Fruit fly (Drosophila melanogaster) whole organism, embryonic: Measurements from ENCODE around the gene CG1801.

ENCODE experiments used
- Abd-B ChIP-seq: fragments of 200-800 bp; sonication (Bioruptor generic); optimal IDR thresholded peaks from 2 replicates; lab custom pipeline; 2018; ENCODE audit warnings: missing biosample characterization, mild to moderate bottlenecking, missing genetic modification characterization, moderate library complexity
- C15 ChIP-seq: fragments of 200-800 bp; sonication (Bioruptor generic); IDR thresholded peaks from 3 replicates; pipeline ENCODE4 v1.3.6; 2022; ENCODE audit warnings: missing biosample characterization, missing genetic modification characterization
- CG10147 ChIP-seq: fragments of 200-800 bp; sonication (Bioruptor generic); optimal IDR thresholded peaks from 2 replicates; lab custom pipeline; 2019; ENCODE audit warnings: missing biosample characterization, mild to moderate bottlenecking, missing genetic modification characterization, moderate library complexity
- CG10209 ChIP-seq: fragments of 200-800 bp; sonication (Bioruptor generic); optimal IDR thresholded peaks from 3 replicates; lab custom pipeline; 2017; ENCODE audit warnings: missing biosample characterization, mild to moderate bottlenecking, missing genetic modification characterization, missing genetic modification reagents
- CG10321 ChIP-seq: fragments of 200-800 bp; sonication (Bioruptor generic); IDR thresholded peaks from 2 replicates; pipeline ENCODE4 v1.3.6; 2022; ENCODE audit warnings: missing biosample characterization, missing genetic modification characterization
- CG11696 ChIP-seq: fragments of 200-800 bp; sonication (Bioruptor generic); IDR thresholded peaks from 2 replicates; pipeline ENCODE4 v1.3.6; 2022; ENCODE audit warnings: missing biosample characterization, missing genetic modification characterization
- CG12104 ChIP-seq: fragments of 200-800 bp; sonication (Bioruptor generic); optimal IDR thresholded peaks from 3 replicates; lab custom pipeline; 2016; ENCODE audit warnings: missing biosample characterization, missing genetic modification characterization
- CG12219 ChIP-seq: fragments of 200-800 bp; sonication (Bioruptor generic); optimal IDR thresholded peaks from 3 replicates; lab custom pipeline; 2018; ENCODE audit warnings: missing biosample characterization, mild to moderate bottlenecking, missing genetic modification characterization
- CG12659 ChIP-seq: fragments of 200-800 bp; sonication (Bioruptor generic); optimal IDR thresholded peaks from 3 replicates; lab custom pipeline; 2017; ENCODE audit warnings: mild to moderate bottlenecking, missing biosample characterization, missing genetic modification reagents, missing genetic modification characterization
- CG13775 ChIP-seq: fragments of 200-800 bp; sonication (Bioruptor generic); optimal IDR thresholded peaks from 3 replicates; lab custom pipeline; 2017; ENCODE audit warnings: missing biosample characterization, mild to moderate bottlenecking, missing genetic modification characterization
- CG13894 ChIP-seq: fragments of 200-800 bp; sonication (Bioruptor generic); optimal IDR thresholded peaks from 3 replicates; lab custom pipeline; 2018; ENCODE audit warnings: missing biosample characterization, mild to moderate bottlenecking, missing genetic modification characterization, moderate library complexity
- CG17328 ChIP-seq: fragments of 200-800 bp; sonication (Bioruptor generic); IDR thresholded peaks from 2 replicates; pipeline ENCODE4 v1.3.6; 2022; ENCODE audit warnings: missing biosample characterization, missing genetic modification characterization
- CG17802 ChIP-seq: fragments of 200-800 bp; sonication (Bioruptor generic); optimal IDR thresholded peaks from 2 replicates; lab custom pipeline; 2018; ENCODE audit warnings: missing biosample characterization, mild to moderate bottlenecking, missing genetic modification characterization, moderate library complexity
- CG18599 ChIP-seq: fragments of 200-800 bp; sonication (Bioruptor generic); optimal IDR thresholded peaks from 3 replicates; lab custom pipeline; 2017; ENCODE audit warnings: missing biosample characterization, missing genetic modification characterization, mild to moderate bottlenecking, moderate library complexity, missing genetic modification reagents
- CG2199 ChIP-seq: fragments of 200-800 bp; sonication (Bioruptor generic); IDR thresholded peaks from 3 replicates; pipeline ENCODE4 v1.3.6; 2022; ENCODE audit warnings: missing biosample characterization, missing genetic modification characterization
- CG4854 ChIP-seq: fragments of 200-800 bp; sonication (Bioruptor generic); optimal IDR thresholded peaks from 2 replicates; lab custom pipeline; 2016; ENCODE audit warnings: missing biosample characterization, missing genetic modification characterization, inconsistent platforms
- CG8478 ChIP-seq: fragments of >200 bp; optimal IDR thresholded peaks from 2 replicates; lab custom pipeline; 2018
- CG9727 ChIP-seq: fragments of 200-800 bp; sonication (Bioruptor generic); optimal IDR thresholded peaks from 3 replicates; lab custom pipeline; 2017; ENCODE audit warnings: missing biosample characterization, mild to moderate bottlenecking, missing genetic modification characterization
- D ChIP-seq, 2 experiments: fragments of 200-800 bp in 1 of 2; fragments of >200 bp in 1 of 2; sonication (Bioruptor generic) in 1 of 2; optimal IDR thresholded peaks; 2 replicates in 1 of 2; 3 replicates in 1 of 2; lab custom pipeline; 2017; ENCODE audit warnings: mild to moderate bottlenecking in 1 of 2, missing biosample characterization in 1 of 2, missing genetic modification characterization in 1 of 2, missing genetic modification reagents in 1 of 2
- GATAe ChIP-seq: fragments of 200-800 bp; sonication (Bioruptor generic); conservative IDR thresholded peaks from 2 replicates; pipeline ENCODE4 v1.3.6; 2022; ENCODE audit warnings: missing biosample characterization, missing genetic modification characterization
- H15 ChIP-seq: fragments of 200-800 bp; sonication (Bioruptor generic); IDR thresholded peaks from 3 replicates; pipeline ENCODE4 v1.3.6; 2022; ENCODE audit warnings: missing biosample characterization, missing genetic modification characterization
- HmgZ ChIP-seq: fragments of 200-800 bp; sonication (Bioruptor generic); optimal IDR thresholded peaks from 2 replicates; lab custom pipeline; 2018; ENCODE audit warnings: missing biosample characterization, mild to moderate bottlenecking, missing genetic modification characterization
- Kr ChIP-seq: fragments of 200-800 bp; sonication (Bioruptor generic); optimal IDR thresholded peaks from 2 replicates; lab custom pipeline; 2017; ENCODE audit warnings: missing biosample characterization, mild to moderate bottlenecking, missing genetic modification characterization
- Med ChIP-seq: fragments of 200-800 bp; sonication (Bioruptor generic); peaks from one replicate; lab custom pipeline; 2016; ENCODE audit warnings: missing biosample characterization, missing genetic modification characterization, mild to moderate bottlenecking, inconsistent platforms, moderate library complexity
- NFAT ChIP-seq: fragments of 200-800 bp; sonication (Bioruptor generic); IDR thresholded peaks from 2 replicates; pipeline ENCODE4 v1.3.6; 2022; ENCODE audit warnings: missing biosample characterization, missing genetic modification characterization
- Nf-YA ChIP-seq: fragments of 200-800 bp; sonication (Bioruptor generic); IDR thresholded peaks from 2 replicates; pipeline ENCODE4 v1.3.6; 2022; ENCODE audit warnings: missing biosample characterization, missing genetic modification characterization
- Pdp1 ChIP-seq, 2 experiments: fragments of 200-800 bp; sonication (Bioruptor generic); optimal IDR thresholded peaks; 3 replicates each; lab custom pipeline; 2016; ENCODE audit warnings: missing biosample characterization in 2 of 2, missing genetic modification characterization in 2 of 2, mild to moderate bottlenecking in 1 of 2, moderate library complexity in 1 of 2
- Rfx ChIP-seq: fragments of 200-800 bp; sonication (Bioruptor generic); IDR thresholded peaks from 2 replicates; pipeline ENCODE4 v1.3.6; 2022; ENCODE audit warnings: missing biosample characterization, missing genetic modification characterization
- Sry-β ChIP-seq: fragments of 200-800 bp; sonication (Bioruptor generic); optimal IDR thresholded peaks from 2 replicates; lab custom pipeline; 2018; ENCODE audit warnings: missing biosample characterization, mild to moderate bottlenecking, missing genetic modification characterization, moderate library complexity
- amos ChIP-seq: fragments of 200-800 bp; sonication (Bioruptor generic); IDR thresholded peaks from 2 replicates; pipeline ENCODE4 v1.3.6; 2022; ENCODE audit warnings: missing biosample characterization, missing genetic modification characterization; ENCODE audit not compliant: partially characterized antibody
- ap ChIP-seq: fragments of 200-800 bp; sonication (Bioruptor generic); IDR thresholded peaks from 2 replicates; pipeline ENCODE4 v1.3.6; 2022; ENCODE audit warnings: missing biosample characterization, missing genetic modification characterization
- bigmax ChIP-seq: fragments of 200-800 bp; sonication (Bioruptor generic); optimal IDR thresholded peaks from 2 replicates; lab custom pipeline; 2018; ENCODE audit warnings: missing biosample characterization, mild to moderate bottlenecking, missing genetic modification characterization
- br ChIP-seq: fragments of >200 bp; optimal IDR thresholded peaks from 2 replicates; lab custom pipeline; 2017
- caup ChIP-seq: fragments of 200-800 bp; sonication (Bioruptor generic); optimal IDR thresholded peaks from 3 replicates; lab custom pipeline; 2017; ENCODE audit warnings: missing biosample characterization, mild to moderate bottlenecking, missing genetic modification characterization, moderate library complexity; ENCODE audit not compliant: severe bottlenecking
- ci ChIP-seq: fragments of 200-800 bp; sonication (Bioruptor generic); IDR thresholded peaks from 3 replicates; pipeline ENCODE4 v1.3.6; 2022; ENCODE audit warnings: missing biosample characterization, missing genetic modification characterization
- crc ChIP-seq: fragments of 200-800 bp; sonication (Bioruptor generic); optimal IDR thresholded peaks from 2 replicates; lab custom pipeline; 2016; ENCODE audit warnings: missing biosample characterization, missing genetic modification characterization
- cwo ChIP-seq: fragments of 200-800 bp; sonication (Bioruptor generic); optimal IDR thresholded peaks from 3 replicates; lab custom pipeline; 2017; ENCODE audit warnings: missing biosample characterization, missing genetic modification characterization, mild to moderate bottlenecking, moderate library complexity, missing genetic modification reagents
- dmrt99B ChIP-seq: fragments of 200-800 bp; sonication (Bioruptor generic); optimal IDR thresholded peaks from 2 replicates; lab custom pipeline; 2018; ENCODE audit warnings: missing biosample characterization, mild to moderate bottlenecking, missing genetic modification characterization, moderate library complexity
- gfzf ChIP-seq: fragments of 200-800 bp; sonication (Bioruptor generic); optimal IDR thresholded peaks from 2 replicates; lab custom pipeline; 2016; ENCODE audit warnings: missing biosample characterization, mild to moderate bottlenecking, missing genetic modification characterization, moderate library complexity
- gro ChIP-seq: fragments of 200-800 bp; sonication (Bioruptor generic); optimal IDR thresholded peaks from 2 replicates; lab custom pipeline; 2016; ENCODE audit warnings: missing biosample characterization, missing genetic modification characterization
- hbn ChIP-seq: fragments of 200-800 bp; sonication (Bioruptor generic); IDR thresholded peaks from 2 replicates; pipeline ENCODE4 v1.3.6; 2022; ENCODE audit warnings: missing biosample characterization, missing genetic modification characterization; ENCODE audit not compliant: partially characterized antibody
- inv ChIP-seq: fragments of 200-800 bp; sonication (Bioruptor generic); IDR thresholded peaks from 2 replicates; pipeline ENCODE4 v1.3.6; 2022; ENCODE audit warnings: missing biosample characterization, missing genetic modification characterization; ENCODE audit not compliant: partially characterized antibody
- kay ChIP-seq: fragments of 200-800 bp; sonication (Bioruptor generic); optimal IDR thresholded peaks from 2 replicates; lab custom pipeline; 2016; ENCODE audit warnings: missing biosample characterization, missing genetic modification characterization
- nom ChIP-seq: fragments of 200-800 bp; sonication (Bioruptor generic); optimal IDR thresholded peaks from 2 replicates; lab custom pipeline; 2017; ENCODE audit warnings: missing biosample characterization, missing genetic modification characterization, mild to moderate bottlenecking, moderate library complexity, missing genetic modification reagents
- sens-2 ChIP-seq: fragments of 200-800 bp; sonication (Bioruptor generic); IDR thresholded peaks from 2 replicates; pipeline ENCODE4 v1.3.6; 2022; ENCODE audit warnings: missing biosample characterization, missing genetic modification characterization
- sqz ChIP-seq: fragments of 200-800 bp; sonication (Bioruptor generic); optimal IDR thresholded peaks from 3 replicates; lab custom pipeline; 2018; ENCODE audit warnings: missing biosample characterization, mild to moderate bottlenecking, missing genetic modification characterization
- tup ChIP-seq: fragments of 200-800 bp; sonication (Bioruptor generic); optimal IDR thresholded peaks from 2 replicates; lab custom pipeline; 2016; ENCODE audit warnings: missing biosample characterization, mild to moderate bottlenecking, missing genetic modification characterization, moderate library complexity
- vvl ChIP-seq: fragments of 200-800 bp; sonication (Bioruptor generic); IDR thresholded peaks from 2 replicates; pipeline ENCODE4 v1.3.6; 2022; ENCODE audit warnings: missing biosample characterization, missing genetic modification characterization

CG1801 gene

DNA sequence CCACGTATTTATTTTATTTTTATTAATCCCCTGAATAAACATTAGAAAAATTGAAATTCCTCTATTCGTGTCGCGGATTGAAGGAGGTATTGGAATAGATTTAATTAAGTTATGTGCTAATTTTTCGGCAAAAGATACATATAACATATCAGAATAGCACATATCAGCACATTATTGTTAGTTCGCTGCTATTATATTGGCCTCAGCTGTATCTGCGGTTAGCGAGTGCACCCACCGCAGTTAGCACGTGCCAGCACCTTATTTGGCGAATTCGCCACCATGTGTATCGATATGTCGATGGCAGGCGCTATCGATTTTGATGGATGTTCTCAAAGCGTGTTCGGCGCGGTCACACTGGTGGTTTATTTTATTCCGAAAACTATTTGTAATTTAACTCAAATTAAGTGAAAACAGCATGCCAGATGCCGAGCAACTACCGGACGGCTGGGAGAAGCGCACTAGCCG, 27.7 kb upstream of the CG1801 start, which contains the start of gene dod (continued):
- peak; percentile 69 for TF ChIP-seq inv (GFP tag; lab: Robert Waterston, UW)
- peak; percentile 74 for TF ChIP-seq vvl (GFP tag; lab: Robert Waterston, UW)
- no peak for TF ChIP-seq Abd-B (GFP tag; lab: Kevin White, UChicago)
- no peak for TF ChIP-seq ap
- TF ChIP-seq CG4854 = no peak
- no peak for TF ChIP-seq C15 (GFP tag; lab: Robert Waterston, UW)
- no peak for TF ChIP-seq Nf-YA (GFP tag; lab: Robert Waterston, UW)
- TF ChIP-seq caup (GFP tag; lab: Kevin White, UChicago) = peak; percentile 24
- TF ChIP-seq dmrt99B = no peak
- TF ChIP-seq CG12659 = peak; percentile 83
- peak; percentile 55 for TF ChIP-seq gro (GFP tag; lab: Kevin White, UChicago)
- TF ChIP-seq, all 482 proteins: peak for 259

DNA sequence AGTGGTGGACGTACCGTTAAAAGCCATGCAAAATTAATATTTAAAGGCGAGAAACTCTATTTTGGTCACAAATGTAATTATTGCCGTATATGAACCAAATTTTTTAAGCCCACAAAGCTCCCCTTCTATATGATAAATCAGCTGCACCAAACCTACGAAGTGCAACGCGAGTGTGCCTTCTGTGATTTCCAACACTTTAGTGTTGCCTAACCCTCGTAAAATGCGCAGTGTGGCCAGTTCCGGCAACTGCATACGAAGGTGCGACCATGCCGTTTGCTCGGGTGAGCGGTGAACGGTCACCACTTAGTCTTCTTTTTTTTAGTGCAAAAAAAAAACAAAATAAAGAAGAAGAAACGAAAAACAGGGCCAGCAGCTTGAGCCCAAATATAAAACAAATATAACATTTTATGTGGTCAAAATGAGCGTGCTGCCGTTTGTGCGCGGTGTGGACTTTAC, 22.2 kb upstream of the CG1801 start, which contains the start of the genes tty and fliI:
TSS of gene tty (minus strand) at position 201 of the 456 bp plus-strand sequence.
TSS of gene fliI (plus strand) at position 266 of the 456 bp plus-strand sequence.
- TF ChIP-seq GATAe (peak; percentile 45; the same call in 1 of the 2 replicates), sqz (GFP tag; lab: Kevin White, UChicago) (no peak), CG13894 (tag; lab: Kevin White, UChicago) (peak; percentile 39), amos (peak; percentile 41), gro (GFP tag; lab: Kevin White, UChicago) (peak; percentile 84), Pdp1 (GFP tag; optimal IDR thresholded peaks at IDR 0.05; lab: Kevin White, UChicago) (peak; percentile 85 to 89), ci (GFP tag; lab: Robert Waterston, UW) (peak; percentile 95), crc (GFP tag; lab: Kevin White, UChicago) (peak; percentile 78), tup (GFP tag; lab: Kevin White, UChicago) (peak; percentile 30), CG8478 (lab: Kevin White, UChicago) (no peak), ap (peak; percentile 88), CG12104 (GFP tag; lab: Kevin White, UChicago) (peak; percentile 72), CG10209 (peak; percentile 82), sens-2 (GFP tag; lab: Robert Waterston, UW) (peak; percentile 72), CG11696 (peak; percentile 98), D (optimal IDR thresholded peaks at IDR 0.05; lab: Kevin White, UChicago) (no peak), D (GFP tag; optimal IDR thresholded peaks at IDR 0.05; lab: Kevin White, UChicago) (peak; percentile 48), CG12219 (peak; percentile 60), hbn (0 out of 2 replicates have a peak, but pooled peaks have one; percentile 17), CG10321 (GFP tag; lab: Robert Waterston, UW) (peak; percentile 49; the same call in 1 of the 2 replicates), Sry-β (GFP tag; lab: Kevin White, UChicago) (no peak), nom (GFP tag; lab: Kevin White, UChicago) (peak; percentile 98), br (lab: Kevin White, UChicago) (no peak), Med (GFP tag; lab: Kevin White, UChicago) (peak; percentile 98), CG9727 (GFP tag; lab: Kevin White, UChicago) (peak; percentile 79), cwo (GFP tag; lab: Kevin White, UChicago) (peak; percentile 60), kay (peak; percentile 50), CG2199 (GFP tag; lab: Robert Waterston, UW) (peak; percentile 78), CG10147 (GFP tag; lab: Kevin White, UChicago) (peak; percentile 61), H15 (GFP tag; lab: Robert Waterston, UW) (peak; percentile 85), NFAT (GFP tag; lab: Robert Waterston, UW) (peak; percentile 90), CG18599 (peak; percentile 86), CG13775 (GFP tag; lab: Kevin White, UChicago) (peak; percentile 84), Rfx (GFP tag; lab: Robert Waterston, UW) (peak; percentile 94), HmgZ (tag; lab: Kevin White, UChicago) (peak; percentile 81), gfzf (GFP tag; lab: Kevin White, UChicago) (peak; percentile 88), bigmax (GFP tag; lab: Kevin White, UChicago) (peak; percentile 60), CG17802 (peak; percentile 48), CG17328 (peak; percentile 88), Kr (GFP tag; lab: Kevin White, UChicago) (no peak)
